Fruit fly (Drosophila melanogaster) whole organism: ENCODE results near the gene ND-MNLL.

Experiments
- CG8478 ChIP-seq: fragments of >200 bp; optimal IDR thresholded peaks from 2 replicates; lab custom pipeline; 2018; ENCODE audit warnings: inconsistent platforms
- Dll ChIP-seq: fragments of >200 bp; optimal IDR thresholded peaks from 2 replicates; lab custom pipeline; 2017
- pan ChIP-seq: fragments of >200 bp; optimal IDR thresholded peaks from 2 replicates; lab custom pipeline; 2017
- psq ChIP-seq: fragments of >200 bp; optimal IDR thresholded peaks from 2 replicates; lab custom pipeline; 2017
- usp ChIP-seq: fragments of >200 bp; optimal IDR thresholded peaks from 2 replicates; lab custom pipeline; 2017; ENCODE audit warnings: missing biosample characterization, missing genetic modification characterization, mixed read lengths

DNA sequence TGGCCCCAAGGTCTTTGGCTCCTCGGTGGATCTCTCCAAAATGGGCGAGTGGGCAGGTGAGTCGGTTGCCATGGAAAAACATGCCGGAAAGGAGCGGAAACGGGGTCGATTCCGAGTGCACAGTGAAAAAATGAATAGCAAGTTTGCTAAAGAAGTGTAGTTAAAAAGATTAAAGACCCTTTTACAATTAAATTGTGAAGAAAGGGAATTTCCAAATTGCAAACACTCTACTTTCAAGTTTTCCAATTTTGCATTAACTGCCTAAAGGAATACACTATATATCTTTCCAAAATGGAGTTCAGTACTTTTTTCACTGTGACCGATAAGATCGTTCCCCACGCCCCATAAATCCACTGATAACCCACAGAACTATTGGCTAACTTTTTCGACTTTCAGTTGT lies 15.9 kb upstream of the ND-MNLL start:
- no peak for TF ChIP-seq pan
- no peak for TF ChIP-seq CG8478 (lab: Kevin White, UChicago)
- no peak for TF ChIP-seq psq (lab: Kevin White, UChicago)
- no peak for TF ChIP-seq usp (GFP tag; lab: Kevin White, UChicago)
- TF ChIP-seq Dll (lab: Kevin White, UChicago) = no peak
